Worm (Caenorhabditis elegans) whole organism, L4/young adult: ENCODE results near the gene srd-27.
"Not testable (repeated sequence)": the region's sequence is repeated elsewhere in the genome, so short reads cannot be mapped to it uniquely, and the experiment has no call there.

Source experiments
- W03F9.2 ChIP-seq: fragments of 150-350 bp; optimal IDR thresholded peaks from 2 replicates; lab custom pipeline; 2014; ENCODE audit warnings: missing biosample characterization, missing genetic modification characterization
- dao-5 ChIP-seq: sonication (generic microtip); optimal IDR thresholded peaks from 2 replicates; lab custom pipeline; 2016; ENCODE audit warnings: missing genotype, missing genetic modification characterization, moderate library complexity, missing compliant biosample characterization
- him-1 ChIP-seq: sonication (generic microtip); optimal IDR thresholded peaks from 2 replicates; lab custom pipeline; 2016; ENCODE audit warnings: missing genotype, missing genetic modification reagents, missing genetic modification characterization, missing compliant biosample characterization

Gene srd-27

ce11 chrV:15803079-15803478 is at the start of gene srd-27:
srd-27 (plus strand) TSS chrV:15803379.
- not testable (repeated sequence) for TF ChIP-seq W03F9.2 (tag; lab: Kevin White, UChicago); him-1 (tag; lab: Kevin White, UChicago); dao-5

- TF ChIP-seq W03F9.2 (tag; lab: Kevin White, UChicago); dao-5; him-1 (tag; lab: Kevin White, UChicago): not testable (repeated sequence)
Measured at ce11 chrV:15754731-15755130, 48.4 kb upstream of the srd-27 start, which contains the start of gene str-8. str-8 (plus strand) TSS chrV:15755031.

- TF ChIP-seq W03F9.2 (tag; lab: Kevin White, UChicago) (no peak), him-1 (tag; lab: Kevin White, UChicago) (no peak), dao-5 (no peak)
Measured at ce11 chrV:15757645-15758044, 45.5 kb upstream of the srd-27 start.

- TF ChIP-seq W03F9.2 (tag; lab: Kevin White, UChicago) (no peak), him-1 (tag; lab: Kevin White, UChicago) (no peak), dao-5 (no peak)
Measured at ce11 chrV:15758449-15758848, 44.7 kb upstream of the srd-27 start, which contains the start of gene str-9. str-9 (plus strand) TSS chrV:15758749.

ce11 chrV:15766122-15766594 is 37.0 kb upstream of the srd-27 start, which contains the start of the genes haf-3 and F57A10.2:
haf-3 (minus strand) TSS chrV:15766172.
F57A10.2 (plus strand) TSS chrV:15766575.
- no peak for TF ChIP-seq dao-5
- TF ChIP-seq him-1 (tag; lab: Kevin White, UChicago), result peak; percentile 47
- TF ChIP-seq W03F9.2 (tag; lab: Kevin White, UChicago), result peak; percentile 95

- TF ChIP-seq W03F9.2 (tag; lab: Kevin White, UChicago) (no peak), him-1 (tag; lab: Kevin White, UChicago) (no peak), dao-5 (no peak)
Measured at ce11 chrV:15769072-15769471, 34.1 kb upstream of the srd-27 start, which contains the start of gene F57A10.4. F57A10.4 (plus strand) TSS chrV:15769438.

ce11 chrV:15773141-15773540 is 30.0 kb upstream of the srd-27 start, which contains the start of gene nhr-60:
nhr-60 (minus strand) TSS chrV:15773241.
- TF ChIP-seq dao-5 (no peak), him-1 (tag; lab: Kevin White, UChicago) (no peak), W03F9.2 (tag; lab: Kevin White, UChicago) (no peak)

- TF ChIP-seq him-1 (tag; lab: Kevin White, UChicago) (no peak), dao-5 (no peak), W03F9.2 (tag; lab: Kevin White, UChicago) (no peak)
Measured at ce11 chrV:15773941-15774340, 29.2 kb upstream of the srd-27 start.

ce11 chrV:15776651-15777050 is 26.5 kb upstream of the srd-27 start, which contains the start of gene nhr-283:
nhr-283 (minus strand) TSS chrV:15776751.
- TF ChIP-seq him-1 (tag; lab: Kevin White, UChicago) (no peak), dao-5 (no peak), W03F9.2 (tag; lab: Kevin White, UChicago) (no peak)

ce11 chrV:15779128-15779729 is 23.9 kb upstream of the srd-27 start, which contains the start of the genes nhr-285 and irld-52:
nhr-285 (minus strand) TSS chrV:15779228.
irld-52 (plus strand) TSS chrV:15779679.
- TF ChIP-seq him-1 (tag; lab: Kevin White, UChicago), result no peak
- TF ChIP-seq dao-5, result no peak
- TF ChIP-seq W03F9.2 (tag; lab: Kevin White, UChicago), result no peak

ce11 chrV:15781086-15781485 is 22.1 kb upstream of the srd-27 start, which contains the start of gene T26E4.2:
T26E4.2 (plus strand) TSS chrV:15781386.
- TF ChIP-seq W03F9.2 (tag; lab: Kevin White, UChicago), result no peak

- TF ChIP-seq W03F9.2 (tag; lab: Kevin White, UChicago) (no peak), dao-5 (no peak), him-1 (tag; lab: Kevin White, UChicago) (no peak)
Measured at ce11 chrV:15782494-15782893, 20.7 kb upstream of the srd-27 start, which contains the start of gene T26E4.3. T26E4.3 (plus strand) TSS chrV:15782794.

- no peak for TF ChIP-seq W03F9.2 (tag; lab: Kevin White, UChicago)
- TF ChIP-seq him-1 (tag; lab: Kevin White, UChicago), result no peak
- TF ChIP-seq dao-5, result no peak
Measured at ce11 chrV:15792409-15792808, 10.8 kb upstream of the srd-27 start, which contains the start of gene T26E4.4. T26E4.4 (minus strand) TSS chrV:15792509.

ce11 chrV:15793270-15793669 is 9.9 kb upstream of the srd-27 start, which contains the start of gene T26E4.7:
T26E4.7 (plus strand) TSS chrV:15793570.
- TF ChIP-seq him-1 (tag; lab: Kevin White, UChicago), result no peak
